Worm (Caenorhabditis elegans) whole organism, mixed stage, embryonic: ENCODE measurements around the gene F45E1.5.

Experiments used
- ces-1 ChIP-seq: fragments of 150-350 bp; optimal IDR thresholded peaks from 2 replicates; lab custom pipeline; 2014; ENCODE audit warnings: missing biosample characterization, missing genetic modification reagents, missing genetic modification characterization
- hlh-1 ChIP-seq: fragments of 150-350 bp; optimal IDR thresholded peaks from 2 replicates; lab custom pipeline; 2014; ENCODE audit warnings: missing biosample characterization, missing genetic modification reagents, missing genetic modification characterization
- lin-13 ChIP-seq: fragments of 150-350 bp; optimal IDR thresholded peaks from 2 replicates; lab custom pipeline; 2014; ENCODE audit warnings: missing biosample characterization, missing genetic modification characterization
- mep-1 ChIP-seq: fragments of 150-350 bp; optimal IDR thresholded peaks from 2 replicates; lab custom pipeline; 2017; ENCODE audit warnings: missing biosample characterization, missing genetic modification reagents, missing genetic modification characterization, inconsistent platforms
- nhr-28 ChIP-seq: fragments of 150-350 bp; optimal IDR thresholded peaks from 2 replicates; lab custom pipeline; 2014; ENCODE audit warnings: missing biosample characterization, missing genetic modification characterization
- pha-4 ChIP-seq: fragments of 150-350 bp; optimal IDR thresholded peaks from 2 replicates; lab custom pipeline; 2018; ENCODE audit warnings: missing biosample characterization, missing genetic modification reagents, missing genetic modification characterization
- sem-2 ChIP-seq: fragments of 200-800 bp; sonication (Bioruptor generic); optimal IDR thresholded peaks from 2 replicates; lab custom pipeline; 2018; ENCODE audit warnings: mild to moderate bottlenecking, missing genetic modification characterization, missing compliant biosample characterization
- snpc-4 ChIP-seq: fragments of 150-350 bp; optimal IDR thresholded peaks from 2 replicates; lab custom pipeline; 2014; ENCODE audit warnings: missing biosample characterization, missing genetic modification characterization
- unc-62 ChIP-seq: fragments of 150-350 bp; optimal IDR thresholded peaks from 2 replicates; lab custom pipeline; 2014; ENCODE audit warnings: missing biosample characterization, missing genetic modification reagents, missing genetic modification characterization

ce11 chrX:8029080-8029479, 52.6 kb downstream of the F45E1.5 start, which contains the start of gene C34D10.1:
- TF ChIP-seq hlh-1 (tag; lab: Kevin White, UChicago): peak; percentile 38
- no peak for TF ChIP-seq unc-62 (GFP tag; lab: Kevin White, UChicago)
- peak; percentile 80 for TF ChIP-seq pha-4 (tag; lab: Kevin White, UChicago)
- TF ChIP-seq lin-13 (tag; lab: Kevin White, UChicago): peak; percentile 43
- TF ChIP-seq nhr-28 (tag; lab: Kevin White, UChicago): no peak
- no peak for TF ChIP-seq ces-1 (GFP tag; lab: Kevin White, UChicago)
- TF ChIP-seq snpc-4 (tag; lab: Kevin White, UChicago): no peak
- TF ChIP-seq mep-1 (tag; lab: Kevin White, UChicago): peak; percentile 78
- no peak for TF ChIP-seq sem-2 (GFP tag; lab: Kevin White, UChicago)
